Worm (Caenorhabditis elegans): Measurements from ENCODE around the gene F56D6.12.

Gene F56D6.12

DNA sequence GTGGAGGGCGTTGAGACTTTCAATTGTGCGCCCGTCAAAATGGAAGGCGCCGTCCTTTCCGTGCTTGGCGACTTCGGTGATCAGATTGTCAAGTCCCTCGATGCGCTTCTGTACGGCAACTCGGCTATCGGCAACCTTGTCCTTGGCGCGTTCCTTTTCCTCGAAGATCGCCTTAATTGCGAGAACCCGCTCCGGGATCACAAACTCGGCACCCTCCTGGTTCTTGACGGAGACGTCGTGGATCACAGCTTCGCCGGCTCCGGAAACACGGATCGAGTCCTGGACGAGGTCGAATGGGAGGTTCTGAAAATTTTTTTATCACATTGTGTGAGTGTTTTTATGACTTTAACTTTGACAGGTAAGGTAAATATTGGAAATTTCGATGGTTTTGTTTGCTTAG lies 34.7 kb upstream of the F56D6.12 start:
- TF ChIP-seq pqm-1 (tag; optimal IDR thresholded peaks at IDR 0.05) (no peak), elt-2 (tag; optimal IDR thresholded peaks at IDR 0.05) (no peak), ceh-30 (tag; optimal IDR thresholded peaks at IDR 0.05) (no peak), ceh-9 (tag; optimal IDR thresholded peaks at IDR 0.05) (no peak), hlh-13 (GFP tag; optimal IDR thresholded peaks at IDR 0.05) (no peak), ceh-6 (GFP tag; optimal IDR thresholded peaks at IDR 0.05) (no peak), fkh-6 (tag; optimal IDR thresholded peaks at IDR 0.05) (no peak), pag-3 (tag; optimal IDR thresholded peaks at IDR 0.05; ENCODE audit: borderline replicate concordance) (no peak), che-1 (tag; optimal IDR thresholded peaks at IDR 0.05) (no peak), nhr-232 (tag; optimal IDR thresholded peaks at IDR 0.05) (no peak), ttx-3 (tag; optimal IDR thresholded peaks at IDR 0.05) (no peak), pha-2 (tag; optimal IDR thresholded peaks at IDR 0.05) (no peak), T23F11.4 (GFP tag; optimal IDR thresholded peaks at IDR 0.05) (no peak), sox-4 (tag; optimal IDR thresholded peaks at IDR 0.05) (no peak), nfya-1 (tag; optimal IDR thresholded peaks at IDR 0.05) (no peak)

DNA sequence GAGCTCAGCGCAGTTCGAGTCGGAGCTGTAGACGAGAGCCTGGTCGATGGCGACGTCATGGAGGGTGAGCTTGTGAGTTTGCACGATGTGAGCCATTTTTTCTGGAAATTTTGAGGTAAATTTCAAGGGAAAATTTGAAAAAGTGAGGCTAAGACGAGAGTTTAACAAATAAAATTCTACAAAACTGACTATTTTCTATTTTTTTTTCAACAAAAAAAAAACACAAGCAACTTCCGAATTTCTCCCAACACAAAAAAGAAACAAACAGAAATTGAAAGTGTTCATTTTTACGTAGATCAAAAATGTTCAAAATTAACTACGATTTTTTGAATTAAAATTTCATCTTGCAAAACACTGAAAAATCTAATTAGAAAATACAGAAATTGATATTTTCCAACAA lies 34.2 kb upstream of the F56D6.12 start, which contains the start of gene F37C4.5:
F37C4.5 (minus strand) TSS at position 101 of the 400 bp plus-strand sequence.
- TF ChIP-seq sox-4 (tag; optimal IDR thresholded peaks at IDR 0.05) (no peak), C38D4.7 (GFP tag; optimal IDR thresholded peaks at IDR 0.05) (no peak), ceh-19 (GFP tag; optimal IDR thresholded peaks at IDR 0.05) (no peak), unc-86 (tag; optimal IDR thresholded peaks at IDR 0.05) (no peak), lim-6 (tag; optimal IDR thresholded peaks at IDR 0.05) (no peak), pag-3 (tag; optimal IDR thresholded peaks at IDR 0.05; ENCODE audit: borderline replicate concordance) (no peak)

DNA sequence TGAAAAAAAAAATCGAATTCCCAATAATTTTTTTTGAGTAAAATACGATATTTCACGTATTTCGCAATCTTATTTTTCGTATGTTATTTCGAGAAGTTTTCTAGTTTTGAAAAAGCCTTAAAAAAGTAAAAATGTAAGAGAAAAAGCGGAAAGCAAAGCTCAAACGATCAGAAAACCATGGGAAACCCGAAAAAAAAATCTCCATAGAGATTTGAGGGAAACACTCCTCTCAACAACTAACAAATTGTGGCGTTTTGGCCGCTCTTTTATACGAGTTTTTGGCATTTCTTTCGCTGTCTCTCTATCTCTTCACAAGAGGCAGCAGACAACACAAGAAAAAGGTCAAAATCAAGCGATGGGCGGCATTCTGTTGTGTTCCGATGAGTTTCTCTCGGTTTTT lies 33.5 kb upstream of the F56D6.12 start:
- TF ChIP-seq Y22D7AL.16 (tag; optimal IDR thresholded peaks at IDR 0.05) (no peak), ama-1 (optimal IDR thresholded peaks at IDR 0.05) (no peak), gmeb-2 (tag; optimal IDR thresholded peaks at IDR 0.05) (peak; percentile 5), ceh-24 (tag; optimal IDR thresholded peaks at IDR 0.05) (no peak), hlh-30 (tag; optimal IDR thresholded peaks at IDR 0.05; ENCODE audit: insufficient read depth) (no peak)

DNA sequence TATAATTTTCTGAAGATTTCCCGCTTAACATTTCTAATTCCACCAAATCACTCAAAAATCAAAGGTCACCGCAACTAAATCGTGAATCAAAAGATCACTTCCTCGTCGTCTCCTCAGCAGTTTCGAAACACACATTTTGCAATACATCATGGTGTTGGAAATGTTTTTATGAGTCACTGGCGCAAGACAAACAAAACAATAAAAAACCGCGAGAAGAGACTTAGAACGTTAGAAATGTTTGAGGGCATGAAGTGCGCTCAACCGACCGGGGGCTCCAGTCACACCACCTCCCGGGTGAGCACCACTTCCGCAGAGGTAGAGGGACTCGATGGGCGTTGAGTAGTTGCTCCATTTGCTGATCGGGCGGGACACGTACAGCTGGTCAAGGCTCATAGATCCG lies 32.7 kb upstream of the F56D6.12 start:
- TF ChIP-seq che-1 (tag; optimal IDR thresholded peaks at IDR 0.05) = no peak
- TF ChIP-seq ceh-6 (GFP tag; optimal IDR thresholded peaks at IDR 0.05) = no peak
- no peak for TF ChIP-seq pha-4 (tag; optimal IDR thresholded peaks at IDR 0.05)
- no peak for TF ChIP-seq ttx-3 (tag; optimal IDR thresholded peaks at IDR 0.05)
- TF ChIP-seq pat-9 (tag; optimal IDR thresholded peaks at IDR 0.05) = no peak
- no peak for TF ChIP-seq gmeb-2 (tag; optimal IDR thresholded peaks at IDR 0.05)
- TF ChIP-seq npax-4 (tag; optimal IDR thresholded peaks at IDR 0.05) = no peak
- TF ChIP-seq hlh-8 (tag; optimal IDR thresholded peaks at IDR 0.05) = no peak
- TF ChIP-seq ztf-16 (tag; optimal IDR thresholded peaks at IDR 0.05) = no peak
- no peak for TF ChIP-seq ref-2 (tag; optimal IDR thresholded peaks at IDR 0.05)
- TF ChIP-seq sox-2 (GFP tag; IDR thresholded peaks at IDR 0.05) = no peak
- TF ChIP-seq pax-1 (tag; optimal IDR thresholded peaks at IDR 0.05) = no peak
- TF ChIP-seq hlh-15 (tag; optimal IDR thresholded peaks at IDR 0.05) = no peak
- TF ChIP-seq pha-2 (tag; optimal IDR thresholded peaks at IDR 0.05) = no peak
- no peak for TF ChIP-seq ceh-9 (tag; optimal IDR thresholded peaks at IDR 0.05)
- no peak for TF ChIP-seq ceh-45 (GFP tag; IDR thresholded peaks at IDR 0.05)
- TF ChIP-seq pros-1 (tag; optimal IDR thresholded peaks at IDR 0.05) = no peak

DNA sequence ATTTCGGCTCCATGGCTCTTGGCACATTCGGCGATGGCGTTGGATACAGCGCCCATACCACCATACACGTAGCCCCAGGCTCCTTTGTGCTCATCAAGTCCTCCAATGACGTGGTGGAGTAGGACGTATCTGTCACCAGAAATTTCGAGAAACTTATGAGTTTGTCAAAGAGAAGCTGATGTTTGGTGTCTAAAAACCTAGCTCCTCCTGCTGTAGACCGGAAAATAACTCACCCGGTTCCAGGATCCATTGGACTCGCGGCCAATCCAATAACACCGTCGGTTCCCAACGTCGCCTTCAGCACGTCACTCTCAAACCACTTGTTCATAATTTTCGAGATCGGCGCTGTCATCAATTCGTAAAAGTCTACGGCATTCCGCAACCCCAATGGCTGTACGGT lies 31.0 kb upstream of the F56D6.12 start:
- TF ChIP-seq ceh-6 (GFP tag; optimal IDR thresholded peaks at IDR 0.05) = no peak
- no peak for TF ChIP-seq sdc-2 (tag; optimal IDR thresholded peaks at IDR 0.05)
- TF ChIP-seq ceh-9 (tag; optimal IDR thresholded peaks at IDR 0.05) = no peak
- TF ChIP-seq pax-1 (tag; optimal IDR thresholded peaks at IDR 0.05) = no peak
- no peak for TF ChIP-seq C38D4.7 (GFP tag; optimal IDR thresholded peaks at IDR 0.05)

Data from whole organism, late embryonic.